Worm (Caenorhabditis elegans) whole organism, L1 larva: ENCODE data around the gene tbc-19.

ENCODE experiments used
- C16A3.4 ChIP-seq: fragments of 150-350 bp; optimal IDR thresholded peaks from 2 replicates; lab custom pipeline; 2014; ENCODE audit warnings: missing biosample characterization, missing genetic modification characterization
- C34B4.2 ChIP-seq: sonication (generic microtip); optimal IDR thresholded peaks from 2 replicates; lab custom pipeline; 2017; ENCODE audit warnings: mild to moderate bottlenecking, missing genetic modification characterization, missing compliant biosample characterization
- Y116A8C.19 ChIP-seq: sonication (generic microtip); optimal IDR thresholded peaks from 2 replicates; lab custom pipeline; 2016; ENCODE audit warnings: missing compliant biosample characterization, missing genetic modification characterization, borderline replicate concordance
- ama-1 ChIP-seq: fragments of 150-350 bp; optimal IDR thresholded peaks from 2 replicates; lab custom pipeline; 2014
- blmp-1 ChIP-seq: fragments of 150-350 bp; optimal IDR thresholded peaks from 2 replicates; lab custom pipeline; 2014; ENCODE audit warnings: missing biosample characterization, missing genetic modification characterization
- ceh-8 ChIP-seq: fragments of 200-800 bp; sonication (Bioruptor generic); optimal IDR thresholded peaks from 2 replicates; lab custom pipeline; 2018; ENCODE audit warnings: mild to moderate bottlenecking, missing genetic modification characterization, moderate library complexity, missing compliant biosample characterization
- ceh-82 ChIP-seq, 3 experiments: fragments of 150-350 bp in 1 of 3; sonication (generic microtip) in 2 of 3; optimal IDR thresholded peaks; 2 replicates each; lab custom pipeline; 2014 to 2017; ENCODE audit warnings: missing biosample characterization in 3 of 3, missing genetic modification characterization in 3 of 3
- dpl-1 ChIP-seq, 3 experiments: fragments of 150-350 bp in 2 of 3; sonication (generic microtip) in 1 of 3; optimal IDR thresholded peaks; 2 replicates each; lab custom pipeline; 2014 to 2017; ENCODE audit warnings: missing biosample characterization in 3 of 3, missing genetic modification characterization in 3 of 3, missing genetic modification reagents in 3 of 3
- dsc-1 ChIP-seq: sonication (generic microtip); optimal IDR thresholded peaks from 2 replicates; lab custom pipeline; 2016; ENCODE audit warnings: mild to moderate bottlenecking, missing genetic modification characterization, missing compliant biosample characterization
- efl-3 ChIP-seq: fragments of 200-800 bp; sonication (Bioruptor generic); optimal IDR thresholded peaks from 2 replicates; lab custom pipeline; 2018; ENCODE audit warnings: mild to moderate bottlenecking, missing genetic modification characterization, missing compliant biosample characterization
- egl-27 ChIP-seq, 2 experiments: fragments of 150-350 bp in 1 of 2; sonication (generic microtip); optimal IDR thresholded peaks; 3 replicates each; lab custom pipeline; 2017 to 2018; ENCODE audit warnings: missing biosample characterization in 2 of 2, missing genetic modification characterization in 2 of 2, missing genetic modification reagents in 2 of 2
- elt-2 ChIP-seq: sonication (generic microtip); optimal IDR thresholded peaks from 2 replicates; lab custom pipeline; 2016; ENCODE audit warnings: missing genetic modification characterization, mild to moderate bottlenecking, inconsistent platforms, missing compliant biosample characterization, missing genetic modification reagents
- ets-5 ChIP-seq: fragments of 200-800 bp; sonication (Bioruptor generic); IDR thresholded peaks from 2 replicates; pipeline ENCODE4 v1.3.6; 2022; ENCODE audit warnings: missing genetic modification characterization, missing compliant biosample characterization
- fkh-10 ChIP-seq: sonication (generic microtip); optimal IDR thresholded peaks from 2 replicates; lab custom pipeline; 2017; ENCODE audit warnings: missing biosample characterization, missing genetic modification reagents, missing genetic modification characterization
- fkh-4 ChIP-seq: sonication (generic microtip); optimal IDR thresholded peaks from 2 replicates; lab custom pipeline; 2016; ENCODE audit warnings: missing compliant biosample characterization, missing genetic modification characterization, borderline replicate concordance
- fkh-8 ChIP-seq: sonication (generic microtip); optimal IDR thresholded peaks from 2 replicates; lab custom pipeline; 2016; ENCODE audit warnings: mild to moderate bottlenecking, missing genetic modification characterization, missing compliant biosample characterization
- fos-1 ChIP-seq: fragments of 150-350 bp; optimal IDR thresholded peaks from 2 replicates; lab custom pipeline; 2014; ENCODE audit warnings: missing biosample characterization, missing genetic modification characterization
- hlh-4 ChIP-seq: sonication (generic microtip); optimal IDR thresholded peaks from 2 replicates; lab custom pipeline; 2016; ENCODE audit warnings: mild to moderate bottlenecking, missing genetic modification characterization, missing compliant biosample characterization
- irx-1 ChIP-seq: sonication (generic microtip); optimal IDR thresholded peaks from 2 replicates; lab custom pipeline; 2016; ENCODE audit warnings: missing genetic modification characterization, missing compliant biosample characterization
- jun-1 ChIP-seq: fragments of 150-350 bp; optimal IDR thresholded peaks from 2 replicates; lab custom pipeline; 2014; ENCODE audit warnings: missing biosample characterization, missing genetic modification reagents, missing genetic modification characterization
- lin-14 ChIP-seq: fragments of 200-800 bp; sonication (Bioruptor generic); optimal IDR thresholded peaks from 2 replicates; lab custom pipeline; 2018; ENCODE audit warnings: mild to moderate bottlenecking, missing genetic modification characterization, moderate library complexity, missing compliant biosample characterization
- lin-15B ChIP-seq: fragments of 150-350 bp; sonication (generic microtip); optimal IDR thresholded peaks from 3 replicates; lab custom pipeline; 2014; ENCODE audit warnings: missing biosample characterization, missing genetic modification characterization
- lir-3 ChIP-seq: sonication (generic microtip); optimal IDR thresholded peaks from 2 replicates; lab custom pipeline; 2016; ENCODE audit warnings: mild to moderate bottlenecking, missing genetic modification characterization, moderate library complexity, missing compliant biosample characterization; ENCODE audit not compliant: poor library complexity
- lsy-2 ChIP-seq, 2 experiments: fragments of 150-350 bp; optimal IDR thresholded peaks; 2 replicates each; lab custom pipeline; 2014; ENCODE audit warnings: missing biosample characterization in 2 of 2, missing genetic modification characterization in 2 of 2
- mab-9 ChIP-seq: fragments of 200-800 bp; sonication (Bioruptor generic); IDR thresholded peaks from 2 replicates; pipeline ENCODE4 v1.3.6; 2022; ENCODE audit warnings: missing genetic modification reagents, missing genetic modification characterization, missing compliant biosample characterization
- mdl-1 ChIP-seq, 2 experiments: fragments of 150-350 bp; optimal IDR thresholded peaks; 2 replicates each; lab custom pipeline; 2014 to 2017; ENCODE audit warnings: missing biosample characterization in 2 of 2, missing genetic modification characterization in 2 of 2, inconsistent platforms in 1 of 2
- nhr-12 ChIP-seq: sonication (generic microtip); optimal IDR thresholded peaks from 2 replicates; lab custom pipeline; 2017; ENCODE audit warnings: missing biosample characterization, missing genetic modification characterization
- nhr-19 ChIP-seq: fragments of 200-800 bp; sonication (Bioruptor generic); conservative IDR thresholded peaks from 2 replicates; pipeline ENCODE4 v1.3.6; 2022; ENCODE audit warnings: missing genetic modification characterization, missing compliant biosample characterization
- nhr-20 ChIP-seq: sonication (generic microtip); optimal IDR thresholded peaks from 2 replicates; lab custom pipeline; 2016; ENCODE audit warnings: mild to moderate bottlenecking, missing genetic modification characterization, missing compliant biosample characterization
- nhr-237 ChIP-seq: fragments of 150-350 bp; optimal IDR thresholded peaks from 2 replicates; lab custom pipeline; 2014; ENCODE audit warnings: missing biosample characterization, missing genetic modification characterization
- nhr-47 ChIP-seq: sonication (generic microtip); optimal IDR thresholded peaks from 2 replicates; lab custom pipeline; 2016; ENCODE audit warnings: mild to moderate bottlenecking, missing genetic modification characterization, moderate library complexity, missing compliant biosample characterization
- nhr-71 ChIP-seq: sonication (generic microtip); optimal IDR thresholded peaks from 2 replicates; lab custom pipeline; 2016; ENCODE audit warnings: mild to moderate bottlenecking, missing genetic modification characterization, moderate library complexity, missing compliant biosample characterization
- nhr-76 ChIP-seq: sonication (generic microtip); optimal IDR thresholded peaks from 2 replicates; lab custom pipeline; 2017; ENCODE audit warnings: missing biosample characterization, missing genetic modification characterization
- nhr-85 ChIP-seq: sonication (generic microtip); peaks from one replicate; lab custom pipeline; 2016; ENCODE audit warnings: missing genetic modification characterization, inconsistent platforms, missing compliant biosample characterization
- nhr-90 ChIP-seq: sonication (generic microtip); optimal IDR thresholded peaks from 2 replicates; lab custom pipeline; 2016; ENCODE audit warnings: mild to moderate bottlenecking, missing genetic modification characterization, missing compliant biosample characterization; ENCODE audit not compliant: poor library complexity
- rnt-1 ChIP-seq: sonication (generic microtip); optimal IDR thresholded peaks from 2 replicates; lab custom pipeline; 2016; ENCODE audit warnings: mild to moderate bottlenecking, missing genetic modification characterization, moderate library complexity, missing compliant biosample characterization
- skn-1 ChIP-seq: fragments of 150-350 bp; optimal IDR thresholded peaks from 2 replicates; lab custom pipeline; 2014; ENCODE audit warnings: missing biosample characterization, missing genetic modification characterization
- snpc-4 ChIP-seq: fragments of 150-350 bp; optimal IDR thresholded peaks from 2 replicates; lab custom pipeline; 2014; ENCODE audit warnings: missing biosample characterization, missing genetic modification characterization
- snu-23 ChIP-seq: sonication (generic microtip); optimal IDR thresholded peaks from 2 replicates; lab custom pipeline; 2016; ENCODE audit warnings: missing genetic modification characterization, missing compliant biosample characterization
- sox-4 ChIP-seq: sonication (generic microtip); optimal IDR thresholded peaks from 2 replicates; lab custom pipeline; 2016; ENCODE audit warnings: missing genetic modification characterization, missing compliant biosample characterization
- sptf-1 ChIP-seq: fragments of 150-350 bp; optimal IDR thresholded peaks from 2 replicates; lab custom pipeline; 2014; ENCODE audit warnings: missing biosample characterization, missing genetic modification characterization
- sup-37 ChIP-seq: fragments of 200-800 bp; sonication (Bioruptor generic); optimal IDR thresholded peaks from 2 replicates; lab custom pipeline; 2018; ENCODE audit warnings: mild to moderate bottlenecking, missing genetic modification characterization, missing compliant biosample characterization
- swsn-7 ChIP-seq: sonication (generic microtip); optimal IDR thresholded peaks from 2 replicates; lab custom pipeline; 2016; ENCODE audit warnings: missing genetic modification characterization, missing compliant biosample characterization
- tlp-1 ChIP-seq: fragments of 150-350 bp; optimal IDR thresholded peaks from 2 replicates; lab custom pipeline; 2014; ENCODE audit warnings: missing biosample characterization, missing genetic modification characterization
- unc-130 ChIP-seq: fragments of 150-350 bp; optimal IDR thresholded peaks from 2 replicates; lab custom pipeline; 2017; ENCODE audit warnings: missing biosample characterization, missing genetic modification characterization, inconsistent platforms
- unc-30 ChIP-seq: sonication (generic microtip); optimal IDR thresholded peaks from 2 replicates; lab custom pipeline; 2017; ENCODE audit warnings: missing biosample characterization, missing genetic modification characterization
- vab-15 ChIP-seq: sonication (generic microtip); optimal IDR thresholded peaks from 2 replicates; lab custom pipeline; 2017; ENCODE audit warnings: missing genotype, mild to moderate bottlenecking, missing genetic modification characterization, missing compliant biosample characterization
- zip-4 ChIP-seq: fragments of 200-800 bp; sonication (Bioruptor generic); optimal IDR thresholded peaks from 2 replicates; lab custom pipeline; 2018; ENCODE audit warnings: mild to moderate bottlenecking, missing genetic modification characterization, moderate library complexity, missing compliant biosample characterization
- ztf-4 ChIP-seq: fragments of 150-350 bp; optimal IDR thresholded peaks from 2 replicates; lab custom pipeline; 2014; ENCODE audit warnings: missing biosample characterization, missing genetic modification characterization

Gene tbc-19

ce11 chrX:13977439-13978118 is 34.7 kb downstream of the tbc-19 start, which contains the start of gene F48F7.6 (continued):
- peak in 1 of 3 experiments; percentile 7 for TF ChIP-seq dpl-1 (GFP tag; optimal IDR thresholded peaks at IDR 0.05; lab: Kevin White, UChicago)
- no peak for TF ChIP-seq nhr-12 (tag; lab: Kevin White, UChicago)
- TF ChIP-seq mdl-1 (tag; optimal IDR thresholded peaks at IDR 0.05; lab: Kevin White, UChicago), result peak in 1 of 2 experiments; percentile 46
- no peak for TF ChIP-seq vab-15 (tag; lab: Kevin White, UChicago)
- no peak for TF ChIP-seq sox-4 (tag; lab: Kevin White, UChicago)
- TF ChIP-seq lir-3, result no peak
- no peak for TF ChIP-seq sup-37 (GFP tag; lab: Kevin White, UChicago)
- no peak for TF ChIP-seq zip-4 (GFP tag; lab: Kevin White, UChicago)
- no peak for TF ChIP-seq fkh-8 (tag; lab: Kevin White, UChicago)
- peak; percentile 55 for TF ChIP-seq nhr-20 (tag; lab: Kevin White, UChicago)
- TF ChIP-seq fkh-4 (tag; lab: Kevin White, UChicago), result no peak
- TF ChIP-seq lin-15B (tag; lab: Kevin White, UChicago), result peak; percentile 19
- no peak for TF ChIP-seq nhr-237 (tag; lab: Kevin White, UChicago)
- TF ChIP-seq nhr-47 (tag; lab: Kevin White, UChicago), result peak; percentile 59
- no peak for TF ChIP-seq sptf-1 (tag; lab: Kevin White, UChicago)
- peak; percentile 55 for TF ChIP-seq blmp-1 (tag; lab: Kevin White, UChicago)
- no peak for TF ChIP-seq nhr-85
- TF ChIP-seq fos-1 (tag; lab: Kevin White, UChicago), result peak; percentile 27
- peak; percentile 3 for TF ChIP-seq rnt-1 (tag; lab: Kevin White, UChicago)
- no peak for TF ChIP-seq nhr-90
- peak; percentile 54 for TF ChIP-seq nhr-71 (tag; lab: Kevin White, UChicago)
- TF ChIP-seq efl-3 (GFP tag; lab: Kevin White, UChicago), result no peak
- no peak for TF ChIP-seq ceh-8 (GFP tag; lab: Kevin White, UChicago)
- TF ChIP-seq ztf-4 (tag; lab: Kevin White, UChicago), result no peak
- TF ChIP-seq nhr-76 (tag; lab: Kevin White, UChicago), result no peak
- peak in 1 of 3 experiments; percentile 45 for TF ChIP-seq ceh-82 (tag; optimal IDR thresholded peaks at IDR 0.05; lab: Kevin White, UChicago)
- no peak for TF ChIP-seq ama-1 (lab: Kevin White, UChicago)
- TF ChIP-seq mab-9 (GFP tag; lab: Robert Waterston, UW), result no peak
- no peak for TF ChIP-seq elt-2 (tag; lab: Kevin White, UChicago)
- peak; percentile 5 for TF ChIP-seq jun-1 (tag; lab: Kevin White, UChicago)
- no peak for TF ChIP-seq unc-130 (tag; lab: Kevin White, UChicago)
- no peak for TF ChIP-seq unc-30 (tag; lab: Kevin White, UChicago)
- no peak for TF ChIP-seq egl-27 (tag; optimal IDR thresholded peaks at IDR 0.05; lab: Kevin White, UChicago)
- TF ChIP-seq snpc-4 (tag; lab: Kevin White, UChicago), result no peak
- TF ChIP-seq hlh-4 (tag; lab: Kevin White, UChicago), result no peak
- peak; percentile 26 for TF ChIP-seq swsn-7

- TF ChIP-seq ztf-4 (tag; lab: Kevin White, UChicago) (peak; percentile 44), tlp-1 (no peak), ets-5 (GFP tag; lab: Robert Waterston, UW) (no peak), mab-9 (GFP tag; lab: Robert Waterston, UW) (no peak), dsc-1 (peak; percentile 27), swsn-7 (peak; percentile 37), fkh-10 (no peak), skn-1 (tag; lab: Kevin White, UChicago) (peak; percentile 7), Y116A8C.19 (tag; lab: Kevin White, UChicago) (no peak), vab-15 (tag; lab: Kevin White, UChicago) (peak; percentile 38), C34B4.2 (tag; lab: Kevin White, UChicago) (no peak), nhr-19 (GFP tag; lab: Robert Waterston, UW) (peak; percentile 50), C16A3.4 (peak; percentile 32), nhr-47 (tag; lab: Kevin White, UChicago) (peak; percentile 28), blmp-1 (tag; lab: Kevin White, UChicago) (peak; percentile 97), irx-1 (tag; lab: Kevin White, UChicago) (peak; percentile 13), snu-23 (GFP tag; lab: Kevin White, UChicago) (peak; percentile 72), nhr-85 (peak; percentile 90), nhr-71 (tag; lab: Kevin White, UChicago) (peak; percentile 82), nhr-20 (tag; lab: Kevin White, UChicago) (peak; percentile 81), lsy-2 (tag; optimal IDR thresholded peaks at IDR 0.05; lab: Kevin White, UChicago) (peak; percentile 19 to 29), sptf-1 (tag; lab: Kevin White, UChicago) (no peak), lin-14 (GFP tag; lab: Kevin White, UChicago) (peak; percentile 92)
These were observed 37.0 kb downstream of the tbc-19 start, which contains the start of gene F48F7.5 for ce11 chrX:13975314-13975713. Gene F48F7.5 (plus strand): TSS chrX:13975653.
